Fruit fly (Drosophila melanogaster) whole organism, embryonic: ENCODE results near the gene lok.
A peak's percentile ranks its signal among the peaks of the same experiment; 100 is the strongest.

Experiments used
- CG10565 ChIP-seq: fragments of 200-800 bp; sonication (Bioruptor generic); optimal IDR thresholded peaks from 3 replicates; lab custom pipeline; 2016; ENCODE audit warnings: missing biosample characterization, mild to moderate bottlenecking, missing genetic modification characterization
- CG12071 ChIP-seq: fragments of 200-800 bp; sonication (Bioruptor generic); optimal IDR thresholded peaks from 3 replicates; lab custom pipeline; 2018; ENCODE audit warnings: missing biosample characterization, mild to moderate bottlenecking, missing genetic modification characterization
- CG1233 ChIP-seq: fragments of 200-800 bp; sonication (Bioruptor generic); optimal IDR thresholded peaks from 4 replicates; lab custom pipeline; 2018; ENCODE audit warnings: missing biosample characterization, mild to moderate bottlenecking, missing genetic modification characterization
- CG12659 ChIP-seq: fragments of 200-800 bp; sonication (Bioruptor generic); optimal IDR thresholded peaks from 3 replicates; lab custom pipeline; 2017; ENCODE audit warnings: mild to moderate bottlenecking, missing biosample characterization, missing genetic modification reagents, missing genetic modification characterization
- CG12769 ChIP-seq: fragments of 200-800 bp; sonication (Bioruptor generic); optimal IDR thresholded peaks from 2 replicates; lab custom pipeline; 2019; ENCODE audit warnings: missing biosample characterization, mild to moderate bottlenecking, missing genetic modification characterization, moderate library complexity
- CG12942 ChIP-seq: fragments of 200-800 bp; sonication (Bioruptor generic); optimal IDR thresholded peaks from 3 replicates; lab custom pipeline; 2016; ENCODE audit warnings: missing biosample characterization, missing genetic modification characterization
- CG14014 ChIP-seq: fragments of 200-800 bp; sonication (Bioruptor generic); IDR thresholded peaks from 2 replicates; pipeline ENCODE4 v1.3.6; 2022; ENCODE audit warnings: missing biosample characterization, missing genetic modification characterization
- CG17385 ChIP-seq: fragments of 200-800 bp; sonication (Bioruptor generic); optimal IDR thresholded peaks from 3 replicates; lab custom pipeline; 2018; ENCODE audit warnings: missing biosample characterization, mild to moderate bottlenecking, missing genetic modification characterization
- CG17612 ChIP-seq: fragments of 200-800 bp; sonication (Bioruptor generic); IDR thresholded peaks from 2 replicates; pipeline ENCODE4 v1.3.6; 2022; ENCODE audit warnings: missing biosample characterization, missing genetic modification characterization
- CG1792 ChIP-seq: fragments of 200-800 bp; sonication (Bioruptor generic); optimal IDR thresholded peaks from 2 replicates; lab custom pipeline; 2016; ENCODE audit warnings: missing biosample characterization, missing genetic modification characterization
- CG18011 ChIP-seq: fragments of 200-800 bp; sonication (Bioruptor generic); optimal IDR thresholded peaks from 2 replicates; lab custom pipeline; 2017; ENCODE audit warnings: missing biosample characterization, missing genetic modification characterization, mild to moderate bottlenecking, moderate library complexity, missing genotype
- CG2875 ChIP-seq: fragments of 200-800 bp; sonication (Bioruptor generic); optimal IDR thresholded peaks from 2 replicates; lab custom pipeline; 2017; ENCODE audit warnings: missing biosample characterization, mild to moderate bottlenecking, missing genetic modification characterization, missing genetic modification reagents
- CG31224 ChIP-seq: fragments of 200-800 bp; sonication (Bioruptor generic); IDR thresholded peaks from 2 replicates; pipeline ENCODE4 v1.3.6; 2022; ENCODE audit warnings: missing biosample characterization, missing genetic modification characterization
- CG4707 ChIP-seq: fragments of 200-800 bp; sonication (Bioruptor generic); optimal IDR thresholded peaks from 2 replicates; lab custom pipeline; 2018; ENCODE audit warnings: missing biosample characterization, mild to moderate bottlenecking, missing genetic modification characterization, moderate library complexity
- CG4730 ChIP-seq: fragments of 200-800 bp; sonication (Bioruptor generic); IDR thresholded peaks from 2 replicates; pipeline ENCODE4 v1.3.6; 2022; ENCODE audit warnings: missing biosample characterization, missing genetic modification characterization
- CG7357 ChIP-seq: fragments of 200-800 bp; sonication (Bioruptor generic); IDR thresholded peaks from 3 replicates; pipeline ENCODE4 v1.3.6; 2022; ENCODE audit warnings: missing biosample characterization, missing genetic modification characterization
- CG9797 ChIP-seq: fragments of 200-800 bp; sonication (Bioruptor generic); optimal IDR thresholded peaks from 3 replicates; lab custom pipeline; 2018; ENCODE audit warnings: missing biosample characterization, mild to moderate bottlenecking, missing genetic modification characterization
- CG9817 ChIP-seq: fragments of 200-800 bp; sonication (Bioruptor generic); optimal IDR thresholded peaks from 2 replicates; lab custom pipeline; 2018; ENCODE audit warnings: missing biosample characterization, mild to moderate bottlenecking, missing genetic modification characterization, moderate library complexity
- Ets97D ChIP-seq: fragments of 200-800 bp; sonication (Bioruptor generic); optimal IDR thresholded peaks from 3 replicates; lab custom pipeline; 2016; ENCODE audit warnings: missing biosample characterization, missing genetic modification characterization
- Fer2 ChIP-seq: fragments of 200-800 bp; sonication (Bioruptor generic); optimal IDR thresholded peaks from 2 replicates; lab custom pipeline; 2018; ENCODE audit warnings: missing biosample characterization, mild to moderate bottlenecking, missing genetic modification characterization, moderate library complexity
- HLH54F ChIP-seq: fragments of 200-800 bp; sonication (Bioruptor generic); optimal IDR thresholded peaks from 3 replicates; lab custom pipeline; 2016; ENCODE audit warnings: missing biosample characterization, missing genetic modification characterization
- Hsf ChIP-seq: fragments of 200-800 bp; sonication (Bioruptor generic); optimal IDR thresholded peaks from 3 replicates; lab custom pipeline; 2016; ENCODE audit warnings: missing biosample characterization, missing genetic modification characterization
- Lim3 ChIP-seq: fragments of 200-800 bp; sonication (Bioruptor generic); IDR thresholded peaks from 2 replicates; pipeline ENCODE4 v1.3.6; 2022; ENCODE audit warnings: missing biosample characterization, missing genetic modification characterization
- Mes4 ChIP-seq: fragments of 200-800 bp; sonication (Bioruptor generic); optimal IDR thresholded peaks from 2 replicates; lab custom pipeline; 2016; ENCODE audit warnings: missing biosample characterization, missing genetic modification characterization
- Scr ChIP-seq: fragments of 200-800 bp; sonication (Bioruptor generic); IDR thresholded peaks from 2 replicates; pipeline ENCODE4 v1.3.6; 2022; ENCODE audit warnings: missing biosample characterization, missing genetic modification characterization; ENCODE audit not compliant: partially characterized antibody
- Vsx1 ChIP-seq: fragments of 200-800 bp; sonication (Bioruptor generic); optimal IDR thresholded peaks from 2 replicates; lab custom pipeline; 2017; ENCODE audit warnings: missing biosample characterization, mild to moderate bottlenecking, missing genetic modification characterization, missing genetic modification reagents
- ara ChIP-seq: fragments of 200-800 bp; sonication (Bioruptor generic); IDR thresholded peaks from 2 replicates; pipeline ENCODE4 v1.3.6; 2022; ENCODE audit warnings: missing biosample characterization, missing genetic modification characterization
- disco-r ChIP-seq: fragments of 200-800 bp; sonication (Bioruptor generic); optimal IDR thresholded peaks from 2 replicates; lab custom pipeline; 2016; ENCODE audit warnings: missing biosample characterization, missing genetic modification characterization
- ems ChIP-seq: fragments of 200-800 bp; sonication (Bioruptor generic); optimal IDR thresholded peaks from 3 replicates; lab custom pipeline; 2016; ENCODE audit warnings: missing biosample characterization, missing genetic modification characterization
- fd64A ChIP-seq: fragments of 200-800 bp; sonication (Bioruptor generic); optimal IDR thresholded peaks from 3 replicates; lab custom pipeline; 2018; ENCODE audit warnings: missing biosample characterization, mild to moderate bottlenecking, missing genetic modification characterization
- gsb-n ChIP-seq: fragments of 200-800 bp; sonication (Bioruptor generic); optimal IDR thresholded peaks from 3 replicates; lab custom pipeline; 2018; ENCODE audit warnings: missing biosample characterization, mild to moderate bottlenecking, missing genetic modification characterization
- kah ChIP-seq: fragments of 200-800 bp; sonication (Bioruptor generic); optimal IDR thresholded peaks from 2 replicates; lab custom pipeline; 2018; ENCODE audit warnings: missing biosample characterization, mild to moderate bottlenecking, missing genetic modification characterization
- knrl ChIP-seq: fragments of 200-800 bp; sonication (Bioruptor generic); IDR thresholded peaks from 3 replicates; pipeline ENCODE4 v1.3.6; 2022; ENCODE audit warnings: missing biosample characterization, missing genetic modification characterization; ENCODE audit not compliant: partially characterized antibody
- lov ChIP-seq, 2 experiments: fragments of 200-800 bp in 1 of 2; fragments of >200 bp in 1 of 2; sonication (Bioruptor generic) in 1 of 2; IDR thresholded peaks in 1 of 2; optimal IDR thresholded peaks in 1 of 2; 2 replicates in 1 of 2; 3 replicates in 1 of 2; pipeline versions ENCODE4 v1.3.6 to Lab custom; 2017 to 2022; ENCODE audit warnings: missing biosample characterization in 1 of 2, missing genetic modification characterization in 1 of 2
- nerfin-1 ChIP-seq: fragments of 200-800 bp; sonication (Bioruptor generic); optimal IDR thresholded peaks from 3 replicates; lab custom pipeline; 2019; ENCODE audit warnings: missing biosample characterization, mild to moderate bottlenecking, missing genetic modification characterization, moderate library complexity
- oc ChIP-seq: fragments of 200-800 bp; sonication (Bioruptor generic); optimal IDR thresholded peaks from 2 replicates; lab custom pipeline; 2018; ENCODE audit warnings: missing biosample characterization, mild to moderate bottlenecking, missing genetic modification characterization, moderate library complexity
- pan ChIP-seq, 4 experiments: fragments of >200 bp in 3 of 4; fragments of 200-800 bp in 1 of 4; sonication (Bioruptor generic) in 1 of 4; optimal IDR thresholded peaks in 3 of 4; IDR thresholded peaks in 1 of 4; 2 replicates each; pipeline versions ENCODE4 v1.3.6 to Lab custom; 2017 to 2022; ENCODE audit warnings: missing biosample characterization in 2 of 4, missing genetic modification characterization in 2 of 4, mixed read lengths in 1 of 4
- psq ChIP-seq: fragments of 200-800 bp; sonication (Bioruptor generic); optimal IDR thresholded peaks from 2 replicates; lab custom pipeline; 2017; ENCODE audit warnings: missing biosample characterization, missing genetic modification characterization
- pzg ChIP-seq: fragments of 200-800 bp; sonication (Bioruptor generic); optimal IDR thresholded peaks from 3 replicates; lab custom pipeline; 2018; ENCODE audit warnings: missing biosample characterization, mild to moderate bottlenecking, missing genetic modification characterization, moderate library complexity
- rib ChIP-seq: fragments of 200-800 bp; sonication (Bioruptor generic); IDR thresholded peaks from 2 replicates; pipeline ENCODE4 v1.3.6; 2022; ENCODE audit warnings: missing biosample characterization, missing genetic modification characterization
- sc ChIP-seq, 3 experiments: fragments of >200 bp in 2 of 3; fragments of 200-800 bp in 1 of 3; sonication (Bioruptor generic) in 1 of 3; optimal IDR thresholded peaks; 2 replicates in 2 of 3; 3 replicates in 1 of 3; lab custom pipeline; 2017; ENCODE audit warnings: mild to moderate bottlenecking in 1 of 3, missing biosample characterization in 1 of 3, missing genetic modification characterization in 1 of 3, missing genetic modification reagents in 1 of 3
- sna ChIP-seq: fragments of 200-800 bp; sonication (Bioruptor generic); IDR thresholded peaks from 2 replicates; pipeline ENCODE4 v1.3.6; 2022; ENCODE audit warnings: missing biosample characterization, missing genetic modification characterization; ENCODE audit not compliant: partially characterized antibody
- sr ChIP-seq: fragments of 200-800 bp; sonication (Bioruptor generic); IDR thresholded peaks from 3 replicates; pipeline ENCODE4 v1.3.6; 2022; ENCODE audit warnings: missing biosample characterization, missing genetic modification characterization
- stc ChIP-seq: fragments of 200-800 bp; sonication (Bioruptor generic); IDR thresholded peaks from 2 replicates; pipeline ENCODE4 v1.3.6; 2022; ENCODE audit warnings: missing biosample characterization, missing genetic modification characterization
- usp ChIP-seq: fragments of >200 bp; optimal IDR thresholded peaks from 2 replicates; lab custom pipeline; 2017; ENCODE audit warnings: missing biosample characterization, missing genetic modification characterization
- wek ChIP-seq: fragments of 200-800 bp; sonication (Bioruptor generic); optimal IDR thresholded peaks from 3 replicates; lab custom pipeline; 2018; ENCODE audit warnings: missing biosample characterization, mild to moderate bottlenecking, missing genetic modification characterization, moderate library complexity
- zen2 ChIP-seq: fragments of 200-800 bp; sonication (Bioruptor generic); IDR thresholded peaks from 3 replicates; pipeline ENCODE4 v1.3.6; 2022; ENCODE audit warnings: missing biosample characterization, missing genetic modification characterization; ENCODE audit not compliant: partially characterized antibody
- zfh1 ChIP-seq: fragments of 200-800 bp; sonication (Bioruptor generic); IDR thresholded peaks from 3 replicates; pipeline ENCODE4 v1.3.6; 2022; ENCODE audit warnings: missing biosample characterization, missing genetic modification characterization

The lok gene

dm6 chr2L:20027382-20027919 is 33.8 kb upstream of the lok start, which contains the start of gene sNPF (continued):
- TF ChIP-seq CG14014 (peak; percentile 27; the same call in 1 of the 2 replicates), sr (GFP tag; lab: Robert Waterston, UW) (peak; percentile 55; the same call in 1 of the 3 replicates), zen2 (no peak), wek (GFP tag; lab: Kevin White, UChicago) (no peak), CG18011 (peak; percentile 5), HLH54F (GFP tag; lab: Kevin White, UChicago) (peak; percentile 72), CG12659 (GFP tag; lab: Kevin White, UChicago) (peak; percentile 59), pzg (no peak), Fer2 (no peak), CG17612 (GFP tag; lab: Robert Waterston, UW) (no peak), kah (GFP tag; lab: Kevin White, UChicago) (no peak), CG1233 (GFP tag; lab: Kevin White, UChicago) (peak; percentile 35), CG17385 (GFP tag; lab: Kevin White, UChicago) (peak; percentile 62), CG9817 (tag; lab: Kevin White, UChicago) (peak; percentile 36), CG31224 (GFP tag; lab: Robert Waterston, UW) (no peak), CG4730 (GFP tag; lab: Robert Waterston, UW) (no peak), CG9797 (GFP tag; lab: Kevin White, UChicago) (no peak), nerfin-1 (no peak), ems (peak; percentile 40), sna (GFP tag; lab: Robert Waterston, UW) (no peak), Mes4 (GFP tag; lab: Kevin White, UChicago) (no peak), stc (GFP tag; lab: Robert Waterston, UW) (no peak), oc (tag; lab: Kevin White, UChicago) (no peak), CG4707 (GFP tag; lab: Kevin White, UChicago) (no peak), Vsx1 (GFP tag; lab: Kevin White, UChicago) (peak; percentile 12), Lim3 (GFP tag; lab: Robert Waterston, UW) (no peak), CG12942 (GFP tag; lab: Kevin White, UChicago) (peak; percentile 15), Ets97D (GFP tag; lab: Kevin White, UChicago) (no peak), CG12071 (GFP tag; lab: Kevin White, UChicago) (no peak), knrl (GFP tag; lab: Robert Waterston, UW) (no peak), sc (optimal IDR thresholded peaks at IDR 0.05; lab: Kevin White, UChicago) (no peak), sc (GFP tag; optimal IDR thresholded peaks at IDR 0.05; lab: Kevin White, UChicago) (peak; percentile 5), Hsf (GFP tag; lab: Kevin White, UChicago) (peak; percentile 68), rib (GFP tag; lab: Robert Waterston, UW) (no peak), Scr (GFP tag; lab: Robert Waterston, UW) (no peak), ara (GFP tag; lab: Robert Waterston, UW) (no peak), disco-r (peak; percentile 8), CG2875 (GFP tag; lab: Kevin White, UChicago) (no peak), psq (no peak), CG1792 (GFP tag; lab: Kevin White, UChicago) (no peak), usp (GFP tag; lab: Kevin White, UChicago) (no peak), CG7357 (no peak), CG10565 (no peak), gsb-n (no peak), fd64A (no peak), pan (optimal IDR thresholded peaks at IDR 0.05; lab: Kevin White, UChicago) (no peak), pan (GFP tag; optimal IDR thresholded peaks at IDR 0.05 in 1 of 2, IDR thresholded peaks at IDR 0.05 in 1 of 2) (no peak), zfh1 (GFP tag; lab: Robert Waterston, UW) (0 out of 3 replicates have a peak, but pooled peaks have one; percentile 19), lov (optimal IDR thresholded peaks at IDR 0.05; lab: Kevin White, UChicago) (no peak), lov (GFP tag; IDR thresholded peaks at IDR 0.05; lab: Robert Waterston, UW) (peak; percentile 16; the same call in 1 of the 3 replicates), CG12769 (tag; lab: Kevin White, UChicago) (peak; percentile 76)
